Fruit fly (Drosophila melanogaster): Measurements from ENCODE around the gene Eig71Eb.
A peak's percentile ranks its signal among the peaks of the same experiment; 100 is the strongest.

The Eig71Eb gene

DNA sequence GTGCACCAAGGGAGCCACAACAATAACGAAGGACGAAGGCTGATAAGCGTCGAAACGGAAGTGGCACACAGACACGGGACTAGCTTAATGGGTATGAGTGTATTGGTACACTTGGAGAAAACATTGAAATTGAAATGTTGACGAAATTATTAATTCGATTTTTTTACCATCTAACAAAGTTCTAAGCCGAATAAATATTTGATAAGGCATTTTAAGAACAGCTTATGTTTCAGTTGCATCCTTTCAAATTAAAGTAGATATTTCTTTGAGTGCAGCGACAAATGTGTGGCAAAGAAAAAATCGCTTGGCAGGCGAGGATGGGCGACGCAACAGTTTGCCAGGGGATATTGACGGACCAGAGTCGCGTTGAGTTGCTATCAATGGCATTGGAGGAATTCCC lies 9.8 kb upstream of the Eig71Eb start (continued):
- TF ChIP-seq CG13296 (GFP tag; optimal IDR thresholded peaks at IDR 0.05) (no peak), Vsx1 (GFP tag; optimal IDR thresholded peaks at IDR 0.05) (no peak), mam (GFP tag; optimal IDR thresholded peaks at IDR 0.05) (no peak), CG10979 (tag; optimal IDR thresholded peaks at IDR 0.05) (peak; percentile 26), bab2 (GFP tag; optimal IDR thresholded peaks at IDR 0.05) (no peak), CG7357 (GFP tag; IDR thresholded peaks at IDR 0.05) (no peak), CG1602 (GFP tag; optimal IDR thresholded peaks at IDR 0.05) (peak; percentile 0), pum (GFP tag; optimal IDR thresholded peaks at IDR 0.05) (peak; percentile 10), Oli (tag; optimal IDR thresholded peaks at IDR 0.05) (peak; percentile 26), tin (GFP tag; optimal IDR thresholded peaks at IDR 0.05) (no peak), CG15073 (GFP tag; optimal IDR thresholded peaks at IDR 0.05) (no peak), gem (tag; optimal IDR thresholded peaks at IDR 0.05) (peak; percentile 55), unpg (GFP tag; optimal IDR thresholded peaks at IDR 0.05) (peak; percentile 23), Dad (GFP tag; optimal IDR thresholded peaks at IDR 0.05) (no peak), CG2712 (tag; optimal IDR thresholded peaks at IDR 0.05) (peak; percentile 43), CG12659 (GFP tag; optimal IDR thresholded peaks at IDR 0.05) (no peak), Six4 (GFP tag; optimal IDR thresholded peaks at IDR 0.05) (no peak), CG6689 (GFP tag; IDR thresholded peaks at IDR 0.05) (peak; percentile 34; the same call in 1 of the 2 replicates), CG7786 (GFP tag; optimal IDR thresholded peaks at IDR 0.05) (no peak), Atf3 (GFP tag; optimal IDR thresholded peaks at IDR 0.05) (no peak), gt (GFP tag; IDR thresholded peaks at IDR 0.05) (no peak), otp (GFP tag; IDR thresholded peaks at IDR 0.05) (no peak), tll (GFP tag; optimal IDR thresholded peaks at IDR 0.05) (no peak), NC2β (GFP tag; optimal IDR thresholded peaks at IDR 0.05) (peak; percentile 1), zen2 (GFP tag; IDR thresholded peaks at IDR 0.05; ENCODE audit: partially characterized antibody) (no peak), org-1 (GFP tag; optimal IDR thresholded peaks at IDR 0.05) (peak; percentile 15), BtbVII (GFP tag; optimal IDR thresholded peaks at IDR 0.05) (no peak), CG7372 (GFP tag; IDR thresholded peaks at IDR 0.05) (no peak), chn (GFP tag; optimal IDR thresholded peaks at IDR 0.05) (peak; percentile 9), Spps (tag; optimal IDR thresholded peaks at IDR 0.05) (no peak), CG17829 (tag; optimal IDR thresholded peaks at IDR 0.05) (peak; percentile 32), fd102C (GFP tag; optimal IDR thresholded peaks at IDR 0.05) (peak; percentile 21), Bgb (GFP tag; IDR thresholded peaks at IDR 0.05; ENCODE audit: partially characterized antibody) (no peak), nerfin-2 (GFP tag; IDR thresholded peaks at IDR 0.05; ENCODE audit: partially characterized antibody) (no peak), Poxn (GFP tag; IDR thresholded peaks at IDR 0.05) (no peak), CG7271 (tag; optimal IDR thresholded peaks at IDR 0.05) (no peak), Med (GFP tag) (peak; percentile 31), prd (optimal IDR thresholded peaks at IDR 0.05) (no peak), prd (GFP tag; IDR thresholded peaks at IDR 0.05) (peak; percentile 58; the same call in 1 of the 3 replicates), Antp (GFP tag; optimal IDR thresholded peaks at IDR 0.05) (peak; percentile 17), CG5245 (GFP tag; optimal IDR thresholded peaks at IDR 0.05) (no peak), CG12219 (GFP tag; optimal IDR thresholded peaks at IDR 0.05) (no peak), CG6175 (GFP tag; IDR thresholded peaks at IDR 0.05) (no peak), lilli (GFP tag; optimal IDR thresholded peaks at IDR 0.05) (no peak), twi (tag; optimal IDR thresholded peaks at IDR 0.05) (no peak), lola (GFP tag; optimal IDR thresholded peaks at IDR 0.05) (peak in 1 of 3 experiments; percentile 26), trem (tag; optimal IDR thresholded peaks at IDR 0.05) (peak; percentile 5), CG11093 (GFP tag; IDR thresholded peaks at IDR 0.05) (0 out of 3 replicates have a peak, but pooled peaks have one; percentile 27), zf30C (GFP tag; optimal IDR thresholded peaks at IDR 0.05) (peak; percentile 33), Xrp1 (GFP tag; IDR thresholded peaks at IDR 0.05) (peak; percentile 62), CG1603 (tag; optimal IDR thresholded peaks at IDR 0.05) (peak; percentile 58)

All from whole organism, embryonic.